Worm (Caenorhabditis elegans): ENCODE data around the gene ksr-1.
A peak's percentile ranks its signal among the peaks of the same experiment; 100 is the strongest.

ksr-1 gene

ce11 chrX:8246126-8246525 lies 28.8 kb upstream of the ksr-1 start, which contains the start of gene kqt-2:
Gene kqt-2, minus strand, starts transcription at chrX:8246369.
- no peak for TF ChIP-seq unc-55 (GFP tag; optimal IDR thresholded peaks at IDR 0.05)
- TF ChIP-seq fos-1 (tag; optimal IDR thresholded peaks at IDR 0.05) = peak; percentile 69
- TF ChIP-seq peb-1 (tag; optimal IDR thresholded peaks at IDR 0.05) = no peak
- peak; percentile 32 for TF ChIP-seq crh-2 (tag; optimal IDR thresholded peaks at IDR 0.05)

DNA sequence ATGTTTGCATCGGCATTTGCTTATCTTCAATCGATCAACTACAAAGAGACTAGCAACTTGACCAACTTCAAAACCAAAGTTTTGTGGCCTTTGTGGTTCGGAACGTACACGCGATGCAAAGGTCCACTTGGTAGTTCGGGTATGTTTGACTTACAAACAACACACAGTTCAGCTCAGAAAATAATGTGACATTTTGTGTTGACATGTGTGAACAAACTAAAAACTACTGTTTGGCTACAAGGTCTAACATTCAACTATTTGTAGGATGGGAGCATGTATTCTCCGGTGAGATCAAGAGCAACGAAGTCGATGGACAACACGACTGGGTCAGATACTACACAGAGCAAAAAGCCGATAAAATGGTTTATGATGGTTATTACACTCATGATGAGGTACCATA lies 27.9 kb upstream of the ksr-1 start:
- no peak for TF ChIP-seq snpc-4 (tag; optimal IDR thresholded peaks at IDR 0.05)
- no peak for TF ChIP-seq skn-1 (tag; optimal IDR thresholded peaks at IDR 0.05)
- TF ChIP-seq lsy-2 (tag; optimal IDR thresholded peaks at IDR 0.05) = no peak
- no peak for TF ChIP-seq zag-1 (tag; optimal IDR thresholded peaks at IDR 0.05)
- TF ChIP-seq crh-2 (tag; optimal IDR thresholded peaks at IDR 0.05) = no peak
- TF ChIP-seq sma-9 (GFP tag; optimal IDR thresholded peaks at IDR 0.05) = no peak
- TF ChIP-seq sma-9 (tag; optimal IDR thresholded peaks at IDR 0.05) = no peak
- no peak for TF ChIP-seq unc-39 (tag; optimal IDR thresholded peaks at IDR 0.05)
- no peak for TF ChIP-seq nhr-21 (tag; optimal IDR thresholded peaks at IDR 0.05)
- TF ChIP-seq elt-3 (tag; optimal IDR thresholded peaks at IDR 0.05) = no peak
- TF ChIP-seq C34F6.9 (tag; optimal IDR thresholded peaks at IDR 0.05) = no peak
- no peak for TF ChIP-seq nhr-12 (tag; optimal IDR thresholded peaks at IDR 0.05)

DNA sequence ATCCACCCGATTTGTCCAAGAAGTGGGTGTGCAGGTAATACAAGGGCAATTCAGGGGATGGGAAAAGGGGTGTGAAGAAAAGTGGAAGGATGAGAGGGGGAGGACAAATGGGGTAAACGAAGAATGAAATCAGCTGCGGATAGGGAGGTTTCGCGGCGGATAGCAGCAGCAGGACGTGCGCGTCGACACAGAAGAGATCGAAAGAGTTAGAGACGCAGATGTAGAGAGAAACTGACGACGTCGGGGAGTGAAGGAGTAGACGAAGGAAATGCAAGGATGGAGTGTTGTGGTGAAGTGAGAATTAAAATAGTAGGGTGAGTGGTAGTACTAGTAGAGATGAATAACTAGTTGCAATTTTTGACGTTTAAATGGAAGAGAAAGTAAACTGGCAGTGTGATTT lies 22.7 kb upstream of the ksr-1 start, which contains the start of gene M60.6:
TSS of gene M60.6 (minus strand) at position 166 of the 400 bp plus-strand sequence.
- TF ChIP-seq mbf-1 (tag; optimal IDR thresholded peaks at IDR 0.05) (no peak), ztf-4 (tag; optimal IDR thresholded peaks at IDR 0.05) (no peak), sem-4 (tag; optimal IDR thresholded peaks at IDR 0.05) (peak; percentile 8), unc-55 (GFP tag; optimal IDR thresholded peaks at IDR 0.05) (peak; percentile 75), sma-9 (GFP tag; optimal IDR thresholded peaks at IDR 0.05) (peak; percentile 56), sma-9 (tag; optimal IDR thresholded peaks at IDR 0.05) (no peak), elt-1 (tag; optimal IDR thresholded peaks at IDR 0.05) (no peak), unc-62 (GFP tag; optimal IDR thresholded peaks at IDR 0.05) (no peak), mdl-1 (tag; optimal IDR thresholded peaks at IDR 0.05) (peak in 1 of 2 experiments; percentile 13), elt-3 (tag; optimal IDR thresholded peaks at IDR 0.05) (no peak), ZK546.5 (tag; optimal IDR thresholded peaks at IDR 0.05) (no peak), gmeb-1 (tag; optimal IDR thresholded peaks at IDR 0.05) (no peak), nhr-25 (tag; optimal IDR thresholded peaks at IDR 0.05) (peak; percentile 54), nhr-129 (tag; optimal IDR thresholded peaks at IDR 0.05) (peak; percentile 62), zag-1 (tag; optimal IDR thresholded peaks at IDR 0.05) (peak; percentile 51), aly-2 (tag; optimal IDR thresholded peaks at IDR 0.05) (no peak), lin-13 (GFP tag; optimal IDR thresholded peaks at IDR 0.05) (no peak), nhr-6 (tag; optimal IDR thresholded peaks at IDR 0.05) (no peak), lsy-2 (tag; optimal IDR thresholded peaks at IDR 0.05) (peak in 1 of 2 experiments; percentile 32), C34F6.9 (tag; optimal IDR thresholded peaks at IDR 0.05) (peak; percentile 23), F13H6.1 (tag; optimal IDR thresholded peaks at IDR 0.05) (peak; percentile 9), R02D3.7 (tag; optimal IDR thresholded peaks at IDR 0.05) (no peak), nhr-21 (tag; optimal IDR thresholded peaks at IDR 0.05) (peak; percentile 2), egl-27 (tag; optimal IDR thresholded peaks at IDR 0.05) (no peak)

DNA sequence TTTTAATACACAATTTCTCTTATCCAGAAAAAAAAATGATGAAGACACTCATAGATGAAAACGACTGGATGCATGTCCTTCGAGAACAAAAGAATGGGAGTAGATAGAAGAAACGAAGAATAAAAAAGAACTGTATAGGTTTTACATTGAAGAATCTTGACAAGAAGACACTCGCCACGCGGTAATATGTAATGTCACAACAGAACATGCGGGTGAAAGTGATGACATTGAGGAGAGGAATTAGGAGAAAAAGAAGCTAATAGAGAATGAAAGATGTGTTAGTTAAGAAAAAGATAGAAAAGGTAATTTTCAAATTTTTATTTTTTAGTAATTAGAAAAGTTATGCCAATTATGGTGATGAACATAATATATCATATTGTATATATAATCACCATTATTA lies 19.5 kb upstream of the ksr-1 start:
- TF ChIP-seq alr-1 (tag; optimal IDR thresholded peaks at IDR 0.05) = no peak
- peak; percentile 64 for TF ChIP-seq nhr-25 (tag; optimal IDR thresholded peaks at IDR 0.05)
- TF ChIP-seq lin-11 (tag; optimal IDR thresholded peaks at IDR 0.05) = no peak
- peak; percentile 93 for TF ChIP-seq blmp-1 (tag; optimal IDR thresholded peaks at IDR 0.05; ENCODE audit: insufficient read depth)
- no peak for TF ChIP-seq ceh-16 (tag; optimal IDR thresholded peaks at IDR 0.05)
- TF ChIP-seq ztf-1 (GFP tag; conservative IDR thresholded peaks at IDR 0.05) = no peak
- TF ChIP-seq F13H6.1 (tag; optimal IDR thresholded peaks at IDR 0.05) = no peak
- no peak for TF ChIP-seq ama-1 (optimal IDR thresholded peaks at IDR 0.05)
- TF ChIP-seq lin-39 (tag; optimal IDR thresholded peaks at IDR 0.05) = no peak
- TF ChIP-seq sma-9 (GFP tag; optimal IDR thresholded peaks at IDR 0.05) = peak; percentile 7
- TF ChIP-seq sma-9 (tag; optimal IDR thresholded peaks at IDR 0.05) = no peak
